Fruit fly (Drosophila melanogaster): ENCODE data around the gene CG14074.

CG14074 gene

DNA sequence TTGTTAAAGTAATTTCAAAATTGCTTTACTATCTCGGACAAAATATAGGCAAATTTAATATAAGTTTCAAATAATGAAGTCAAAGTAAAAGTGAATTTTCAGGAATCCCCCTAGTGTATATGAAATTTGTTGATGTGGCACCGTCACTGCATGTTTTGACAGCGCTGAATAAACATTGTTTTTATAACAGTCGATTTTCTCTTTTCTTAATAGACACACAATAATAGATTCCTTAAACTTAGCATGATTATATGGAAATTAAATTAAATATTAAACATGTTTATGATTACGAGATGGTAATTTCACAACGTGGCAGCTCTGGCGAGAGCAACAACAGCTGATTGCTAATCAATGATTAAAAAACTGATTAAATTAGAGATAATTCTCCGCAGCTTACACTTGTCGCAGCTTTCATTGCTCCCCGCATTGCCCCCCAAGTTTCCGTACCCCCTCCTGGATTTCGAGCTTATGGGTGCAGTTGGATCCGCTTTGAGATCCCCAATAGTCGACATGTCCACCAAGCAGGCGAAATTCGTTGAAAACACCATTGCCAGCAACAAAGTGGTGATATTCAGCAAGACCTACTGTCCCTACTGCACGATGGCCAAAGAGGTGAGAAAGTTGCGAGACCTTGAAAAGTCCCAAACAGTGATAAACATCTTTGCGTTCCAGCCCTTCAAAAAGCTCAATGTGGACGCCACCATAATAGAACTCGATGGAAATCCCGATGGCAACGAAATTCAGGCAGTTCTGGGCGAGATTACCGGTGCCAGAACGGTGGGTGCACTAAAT, 3.2 kb downstream of the CG14074 start, which contains the start of gene Grx1 (continued):
- TF ChIP-seq cad (GFP tag; optimal IDR thresholded peaks at IDR 0.05) = no peak
- TF ChIP-seq Sry-β (GFP tag; optimal IDR thresholded peaks at IDR 0.05) = no peak
- no peak for TF ChIP-seq Dfd (GFP tag; optimal IDR thresholded peaks at IDR 0.05)
- TF ChIP-seq Awh (GFP tag; IDR thresholded peaks at IDR 0.05) = peak; percentile 22; the same call in 1 of the 2 replicates
- no peak for TF ChIP-seq gt (GFP tag; IDR thresholded peaks at IDR 0.05)
- TF ChIP-seq Hmr (GFP tag; optimal IDR thresholded peaks at IDR 0.05) = peak; percentile 59
- TF ChIP-seq exex (tag; optimal IDR thresholded peaks at IDR 0.05) = peak; percentile 58
- TF ChIP-seq tx (GFP tag; optimal IDR thresholded peaks at IDR 0.05) = peak; percentile 9
- peak; percentile 8 for TF ChIP-seq Atf3 (GFP tag; optimal IDR thresholded peaks at IDR 0.05)
- TF ChIP-seq tll (GFP tag; optimal IDR thresholded peaks at IDR 0.05) = peak in 1 of 2 experiments; percentile 45
- no peak for TF ChIP-seq Dek (tag; optimal IDR thresholded peaks at IDR 0.05)
- TF ChIP-seq mirr (GFP tag; optimal IDR thresholded peaks at IDR 0.05) = peak; percentile 10
- TF ChIP-seq Fer3 (tag; optimal IDR thresholded peaks at IDR 0.05) = peak; percentile 48
- TF ChIP-seq CG12942 (GFP tag; optimal IDR thresholded peaks at IDR 0.05) = no peak
- peak; percentile 53 for TF ChIP-seq CG13775 (GFP tag; optimal IDR thresholded peaks at IDR 0.05)
- TF ChIP-seq ewg (GFP tag; optimal IDR thresholded peaks at IDR 0.05) = no peak
- no peak for TF ChIP-seq CG10321 (GFP tag; IDR thresholded peaks at IDR 0.05)
- TF ChIP-seq tap (tag; optimal IDR thresholded peaks at IDR 0.05) = peak; percentile 61
- no peak for TF ChIP-seq CG10565 (GFP tag; optimal IDR thresholded peaks at IDR 0.05)
- TF ChIP-seq dati (GFP tag; IDR thresholded peaks at IDR 0.05) = no peak
- peak; percentile 73 for TF ChIP-seq row (GFP tag; IDR thresholded peaks at IDR 0.05)
- peak; percentile 53 for TF ChIP-seq CG7839 (tag; optimal IDR thresholded peaks at IDR 0.05)
- TF ChIP-seq CG4730 (GFP tag; IDR thresholded peaks at IDR 0.05) = no peak
- no peak for TF ChIP-seq lov (optimal IDR thresholded peaks at IDR 0.05)
- no peak for TF ChIP-seq lov (GFP tag; IDR thresholded peaks at IDR 0.05)
- 0 out of 2 replicates have a peak, but pooled peaks have one; percentile 20 for TF ChIP-seq H2.0 (GFP tag; IDR thresholded peaks at IDR 0.05)
- no peak for TF ChIP-seq Gug (GFP tag; IDR thresholded peaks at IDR 0.05)
- TF ChIP-seq CG17829 (tag; optimal IDR thresholded peaks at IDR 0.05) = peak; percentile 76
- TF ChIP-seq Lim3 (GFP tag; IDR thresholded peaks at IDR 0.05) = no peak
- no peak for TF ChIP-seq jumu (GFP tag; optimal IDR thresholded peaks at IDR 0.05)
- no peak for TF ChIP-seq pan (optimal IDR thresholded peaks at IDR 0.05)
- TF ChIP-seq pan (GFP tag; optimal IDR thresholded peaks at IDR 0.05 in 1 of 2, IDR thresholded peaks at IDR 0.05 in 1 of 2) = no peak
- no peak for TF ChIP-seq CG6175 (GFP tag; IDR thresholded peaks at IDR 0.05)
- no peak for TF ChIP-seq sna (GFP tag; IDR thresholded peaks at IDR 0.05; ENCODE audit: partially characterized antibody)
- TF ChIP-seq Stat92E (GFP tag; optimal IDR thresholded peaks at IDR 0.05) = no peak
- TF ChIP-seq Xrp1 (GFP tag; IDR thresholded peaks at IDR 0.05) = peak; percentile 57
- peak; percentile 62 for TF ChIP-seq Max (GFP tag; optimal IDR thresholded peaks at IDR 0.05)
- TF ChIP-seq CG8478 (optimal IDR thresholded peaks at IDR 0.05) = no peak
- no peak for TF ChIP-seq run (tag; optimal IDR thresholded peaks at IDR 0.05)
- no peak for TF ChIP-seq hkb (optimal IDR thresholded peaks at IDR 0.05)
- peak; percentile 53; the same call in 1 of the 2 replicates for TF ChIP-seq hkb (GFP tag; IDR thresholded peaks at IDR 0.05)
- TF ChIP-seq Hsf (GFP tag; optimal IDR thresholded peaks at IDR 0.05) = peak; percentile 63
- TF ChIP-seq Usf (GFP tag; optimal IDR thresholded peaks at IDR 0.05) = no peak
- TF ChIP-seq CG6272 (GFP tag; IDR thresholded peaks at IDR 0.05) = no peak
- peak; percentile 40 for TF ChIP-seq CG7928 (GFP tag; optimal IDR thresholded peaks at IDR 0.05)
- TF ChIP-seq dm (GFP tag; optimal IDR thresholded peaks at IDR 0.05) = peak; percentile 40
- peak; percentile 83 for TF ChIP-seq Med (GFP tag)
- TF ChIP-seq fd3F (GFP tag; optimal IDR thresholded peaks at IDR 0.05) = peak; percentile 58
- TF ChIP-seq CG9932 (GFP tag; IDR thresholded peaks at IDR 0.05) = peak; percentile 46; the same call in 1 of the 2 replicates
- no peak for TF ChIP-seq peb (GFP tag; IDR thresholded peaks at IDR 0.05)
- no peak for TF ChIP-seq schlank (tag; optimal IDR thresholded peaks at IDR 0.05)
